Worm (Caenorhabditis elegans): ENCODE measurements around the gene str-255.

The str-255 gene

DNA sequence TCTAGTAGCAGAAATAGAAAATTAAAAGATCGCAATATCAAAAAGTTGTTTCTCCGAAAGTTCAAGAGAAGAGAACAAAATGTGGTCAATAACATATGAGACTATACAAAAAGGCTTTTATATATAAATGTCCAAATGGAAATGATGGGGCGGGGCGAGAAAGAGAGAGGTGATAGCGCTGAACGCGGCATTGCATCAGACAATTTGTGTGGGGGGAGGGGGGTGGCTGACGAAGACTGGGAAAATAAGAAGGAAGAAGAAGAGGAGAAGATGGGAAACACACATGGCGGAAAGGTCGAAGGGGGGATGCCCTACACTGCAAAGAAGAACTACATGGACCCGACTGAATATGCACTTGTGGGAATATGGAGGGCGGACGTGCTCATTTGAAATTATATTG lies 28.3 kb downstream of the str-255 start:
- no peak for TF ChIP-seq unc-62 (GFP tag; optimal IDR thresholded peaks at IDR 0.05)

DNA sequence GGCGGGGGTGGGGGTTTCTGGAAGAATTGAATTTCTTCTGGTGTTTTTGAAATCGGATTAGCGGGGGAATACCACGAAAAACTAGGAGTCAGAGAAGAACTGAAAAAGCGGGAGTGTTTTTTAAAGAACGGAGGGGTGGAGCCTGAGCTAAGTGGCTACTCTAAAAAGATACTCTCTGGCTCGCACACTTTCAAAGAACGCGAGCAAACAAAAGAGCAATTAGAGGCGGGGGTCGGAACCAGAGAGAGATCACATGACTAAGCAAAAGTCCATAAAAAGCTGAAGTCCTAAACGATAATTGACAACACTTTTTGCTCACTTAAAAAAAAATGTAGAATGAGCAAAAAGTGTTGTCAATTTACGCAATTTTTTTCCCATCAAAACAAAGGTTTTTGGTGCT lies 29.3 kb downstream of the str-255 start:
- TF ChIP-seq unc-62 (GFP tag; optimal IDR thresholded peaks at IDR 0.05), result no peak

DNA sequence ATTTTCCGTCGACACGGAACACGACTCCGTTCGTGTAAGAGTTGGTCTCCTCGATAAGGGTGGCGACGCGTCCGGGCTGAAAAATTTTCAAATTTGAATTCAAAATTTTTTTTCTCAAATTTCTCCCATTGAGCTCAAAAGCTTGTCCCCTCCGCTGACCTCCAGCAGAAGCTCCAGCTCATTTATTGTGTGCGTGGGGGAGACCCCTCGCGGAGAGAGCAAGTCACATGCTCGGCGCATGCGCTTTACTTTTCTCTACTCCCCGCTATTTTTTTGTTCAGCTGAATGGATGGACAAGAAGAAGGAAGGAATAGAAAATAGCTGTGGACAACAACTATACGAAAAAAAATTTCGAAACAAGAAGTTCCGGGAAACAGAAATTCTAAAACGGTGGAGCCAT lies 30.1 kb downstream of the str-255 start:
- no peak for TF ChIP-seq unc-62 (GFP tag; optimal IDR thresholded peaks at IDR 0.05)

DNA sequence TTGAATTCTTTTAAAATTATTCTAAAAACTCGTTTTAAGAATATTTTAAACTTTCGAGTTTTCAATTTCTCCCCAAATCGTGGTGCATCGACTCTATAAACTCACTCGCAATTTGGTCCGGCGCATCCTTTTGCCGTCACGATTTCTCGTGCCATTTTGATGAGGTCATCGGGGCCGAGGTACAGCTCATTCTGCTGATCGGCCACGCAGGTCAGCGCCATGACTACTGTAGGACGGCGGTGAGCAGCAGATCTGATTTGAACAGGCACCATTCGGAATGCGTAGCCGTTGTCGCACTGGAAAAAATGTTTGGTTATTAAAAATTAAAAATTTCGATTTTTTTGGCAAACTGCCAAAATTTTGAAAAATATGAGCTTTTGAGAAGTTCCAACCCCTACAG lies 31.0 kb downstream of the str-255 start:
- TF ChIP-seq unc-62 (GFP tag; optimal IDR thresholded peaks at IDR 0.05), result no peak

DNA sequence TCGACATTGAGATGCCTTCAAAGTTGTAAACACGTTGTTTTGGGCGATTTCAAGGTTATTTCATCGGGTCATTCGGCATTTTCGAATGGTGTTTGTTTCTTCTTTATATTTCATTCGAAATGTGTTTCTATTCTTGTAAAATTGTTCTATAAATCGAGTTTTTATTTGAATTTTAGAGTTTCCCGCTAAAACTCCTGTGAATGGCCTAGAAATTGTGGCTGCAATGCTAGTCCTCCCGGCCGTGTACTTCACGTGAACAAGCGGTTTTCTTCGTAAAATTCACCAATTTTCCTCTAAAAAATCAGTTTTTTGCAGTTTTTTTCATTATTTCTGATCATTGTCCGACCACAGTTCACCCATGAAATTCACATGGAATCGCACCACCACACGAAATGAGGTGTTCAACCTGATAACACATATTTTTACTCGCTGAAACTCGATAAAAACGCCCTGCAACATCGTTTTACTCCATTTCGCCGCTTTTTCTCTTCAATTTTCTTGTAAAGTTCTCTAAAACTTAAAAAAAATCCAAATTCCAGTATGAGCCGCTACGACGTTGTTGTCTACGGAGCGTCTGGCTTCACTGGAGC lies 36.5 kb downstream of the str-255 start, which contains the start of gene ldp-1:
Gene ldp-1 (plus strand): TSS at position 540 of the 590 bp plus-strand sequence.
- TF ChIP-seq unc-62 (GFP tag; optimal IDR thresholded peaks at IDR 0.05), result no peak

DNA sequence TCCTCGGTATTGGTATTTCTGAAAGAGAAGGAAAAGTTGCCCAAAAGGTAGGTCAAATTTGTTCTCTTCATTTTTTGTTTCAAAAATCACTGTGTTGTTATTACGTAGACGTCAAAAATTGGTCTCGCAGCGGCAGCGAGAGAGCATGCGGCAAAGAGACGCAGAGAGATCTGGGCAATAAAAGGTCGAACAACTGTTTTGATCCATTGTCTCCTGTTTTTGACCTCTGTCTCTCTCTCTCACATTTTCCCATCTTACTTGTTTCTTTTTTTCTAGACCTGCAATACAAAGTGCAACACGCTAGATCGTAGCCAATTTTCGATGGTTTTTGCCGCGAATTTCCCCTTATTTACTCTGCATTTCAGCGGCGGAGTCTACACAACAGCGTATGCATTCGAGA lies 37.1 kb downstream of the str-255 start:
- TF ChIP-seq unc-62 (GFP tag; optimal IDR thresholded peaks at IDR 0.05), result no peak

DNA sequence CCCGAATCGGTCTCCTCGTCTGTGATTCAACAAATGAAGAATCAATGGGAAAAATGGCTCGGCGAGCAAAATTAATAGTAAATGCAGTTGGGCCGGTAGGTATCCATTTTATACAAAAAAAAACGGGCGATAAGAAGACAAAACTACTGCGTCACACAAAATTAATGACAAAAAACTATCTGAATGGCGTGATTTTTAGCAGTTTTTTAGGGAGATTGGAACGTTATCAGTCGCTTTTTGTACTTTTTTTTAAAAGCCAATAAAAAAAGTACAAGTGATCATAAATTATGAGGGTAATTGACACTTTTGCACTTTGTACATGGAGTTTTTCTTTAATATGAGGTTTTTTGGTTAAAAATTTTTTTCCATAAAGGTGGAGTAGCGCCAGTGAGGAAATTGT lies 40.5 kb downstream of the str-255 start:
- TF ChIP-seq unc-62 (GFP tag; optimal IDR thresholded peaks at IDR 0.05), result no peak

DNA sequence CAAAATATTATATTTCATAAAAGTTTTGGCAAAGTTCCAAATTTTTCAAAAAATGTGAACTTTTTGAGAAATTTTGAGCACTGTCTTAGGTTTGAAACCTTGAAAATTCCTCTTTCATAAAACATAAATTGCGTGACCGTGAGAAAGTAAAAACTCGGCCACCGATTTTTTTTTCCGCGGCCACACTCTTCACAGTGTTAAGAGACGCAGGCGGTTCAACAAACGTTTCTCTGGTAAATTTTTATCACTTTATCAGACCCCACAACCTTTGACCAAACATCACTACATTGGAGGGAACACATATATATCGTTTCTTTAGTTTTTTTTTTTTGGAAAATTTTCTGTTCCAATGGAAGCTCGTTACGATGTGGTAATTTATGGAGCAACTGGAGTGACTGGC lies 41.1 kb downstream of the str-255 start, which contains the start of gene F22F7.2:
Gene F22F7.2 (plus strand): TSS at position 266 of the 400 bp plus-strand sequence.
- no peak for TF ChIP-seq unc-62 (GFP tag; optimal IDR thresholded peaks at IDR 0.05)

DNA sequence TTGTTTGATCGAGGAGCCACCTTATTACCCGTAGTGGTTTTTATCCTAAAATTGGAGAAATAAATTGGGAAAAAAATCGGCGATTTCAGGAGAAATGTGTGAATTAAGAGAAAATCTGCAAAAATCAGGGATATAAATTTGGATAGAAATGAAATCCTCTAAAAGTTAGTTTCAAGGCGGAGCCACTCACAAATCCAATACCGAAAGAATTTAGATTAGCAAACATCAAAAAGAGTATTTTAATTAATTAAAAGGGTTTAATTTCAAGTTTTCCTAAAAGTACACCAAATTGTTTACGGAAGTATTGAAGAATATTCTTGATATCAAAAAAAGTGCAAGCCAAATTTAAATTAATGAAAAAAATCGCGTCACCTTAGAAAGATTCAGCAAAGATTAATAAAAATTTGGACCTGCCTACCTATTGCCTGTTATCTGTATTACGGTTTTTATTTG lies 41.7 kb downstream of the str-255 start, which contains the start of gene F22F7.8:
Gene F22F7.8 (minus strand): TSS at position 51 of the 453 bp plus-strand sequence.
- TF ChIP-seq unc-62 (GFP tag; optimal IDR thresholded peaks at IDR 0.05), result no peak

DNA sequence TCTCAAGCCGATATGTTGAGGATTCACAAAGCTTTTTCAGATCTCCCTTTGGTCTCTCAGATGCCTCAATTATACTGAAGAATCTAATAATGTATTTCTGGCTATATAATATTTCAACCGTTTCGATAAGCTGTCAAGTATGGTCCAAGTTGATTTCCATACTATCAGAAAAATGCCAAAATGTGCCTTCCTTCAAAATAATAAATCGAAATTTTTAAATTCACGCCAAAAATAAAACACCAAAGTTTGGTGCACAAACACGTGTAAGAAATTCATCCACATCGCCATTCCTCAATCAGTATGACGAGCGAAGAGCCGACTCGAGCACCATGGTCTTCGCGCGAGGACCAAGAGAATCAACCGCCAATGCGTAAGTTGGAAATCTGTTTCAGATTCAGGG lies 44.1 kb downstream of the str-255 start, which contains the start of gene F22F7.11:
Gene F22F7.11 (plus strand): TSS at position 301 of the 400 bp plus-strand sequence.
- TF ChIP-seq unc-62 (GFP tag; optimal IDR thresholded peaks at IDR 0.05), result no peak

DNA sequence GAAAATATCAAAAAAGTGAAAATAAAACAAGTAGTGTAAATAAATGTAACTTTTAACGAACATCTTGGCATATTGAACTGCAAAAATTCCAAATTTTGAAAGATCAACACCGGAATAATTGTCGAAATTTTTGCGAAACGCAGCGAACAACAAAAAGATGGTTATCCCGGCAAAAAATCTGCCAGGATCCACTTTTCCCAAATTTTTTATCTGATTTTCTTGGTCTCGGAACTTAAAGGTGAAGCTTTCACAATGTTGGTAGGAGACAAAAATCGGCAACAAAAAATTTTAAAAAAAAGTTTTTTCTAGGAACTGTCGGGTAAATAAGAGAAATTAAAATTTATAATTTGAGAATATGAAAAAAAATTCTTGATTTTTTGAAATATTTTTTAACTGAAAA lies 45.1 kb downstream of the str-255 start, which contains the start of gene bgnt-1.2:
Gene bgnt-1.2 (minus strand): TSS at position 101 of the 400 bp plus-strand sequence.
- no peak for TF ChIP-seq unc-62 (GFP tag; optimal IDR thresholded peaks at IDR 0.05)
